Fruit fly (Drosophila melanogaster) whole organism, larva: ENCODE results near the gene Cdep.

Experiments used
- noc ChIP-seq: fragments of 200-800 bp; sonication (Bioruptor generic); optimal IDR thresholded peaks from 3 replicates; lab custom pipeline; 2019; ENCODE audit warnings: missing biosample characterization, mild to moderate bottlenecking, missing genetic modification characterization, moderate library complexity

Gene Cdep

DNA sequence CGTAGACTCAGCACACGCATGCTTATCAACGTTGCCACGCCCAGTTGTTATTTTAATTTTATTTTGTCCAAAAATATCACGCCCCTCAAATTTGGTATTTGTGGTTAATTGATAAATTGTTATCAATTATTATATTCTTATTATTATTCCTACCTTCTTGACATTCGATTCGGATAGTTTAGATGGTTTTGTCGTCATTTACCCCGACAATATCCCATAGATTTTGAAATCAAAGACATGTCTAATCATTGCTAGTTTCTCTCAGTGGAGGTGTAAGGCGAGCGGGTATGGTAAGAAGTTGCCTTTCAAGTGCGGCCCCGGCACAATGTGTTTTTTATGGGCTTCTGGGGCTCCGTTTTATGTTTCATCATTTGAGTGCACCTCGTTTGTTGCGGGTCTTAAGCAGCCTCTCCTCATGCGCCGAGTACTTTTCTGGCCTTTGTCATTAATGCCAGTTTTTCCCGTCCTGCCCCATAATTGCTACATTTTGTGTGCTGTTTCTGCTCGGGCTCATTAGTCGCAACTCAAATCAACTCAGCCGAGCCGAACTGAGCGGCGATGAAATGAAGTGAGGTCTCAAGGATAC, 68.9 kb downstream of the Cdep start:
- no peak for TF ChIP-seq noc

DNA sequence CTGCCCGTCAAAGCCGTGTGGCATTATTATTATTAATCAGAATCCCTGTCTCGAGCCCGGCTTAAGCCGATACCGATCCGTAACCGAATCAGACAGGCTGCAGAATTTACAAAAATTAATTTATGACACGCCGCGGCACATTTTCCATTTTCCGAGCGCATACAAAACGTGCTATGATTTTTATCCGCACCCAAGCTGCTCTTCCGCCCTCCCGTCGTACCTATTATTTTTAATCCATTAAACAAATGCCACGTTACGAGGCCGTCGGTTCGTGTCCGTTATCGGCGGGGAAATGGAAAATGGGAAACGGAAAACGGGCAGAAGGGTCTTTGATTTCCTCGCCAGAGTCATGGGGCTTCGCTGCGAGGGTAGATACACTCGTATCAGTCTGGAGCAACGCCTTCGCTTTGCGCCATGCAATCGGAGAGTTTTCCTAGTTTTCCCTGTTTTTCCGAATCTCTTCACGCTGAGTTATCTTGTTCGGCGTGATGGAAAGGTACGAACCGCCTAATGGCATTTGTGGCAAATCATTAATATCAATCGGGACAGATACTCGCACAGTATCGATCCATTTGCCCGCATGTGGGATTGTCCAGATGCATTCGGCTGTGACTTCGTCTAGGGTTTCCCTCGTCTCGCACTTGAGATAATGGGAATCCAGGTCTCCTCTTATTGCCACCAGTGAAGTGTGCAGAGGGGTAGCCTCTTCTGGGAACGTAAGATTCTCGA, 69.9 kb downstream of the Cdep start:
- no peak for TF ChIP-seq noc

DNA sequence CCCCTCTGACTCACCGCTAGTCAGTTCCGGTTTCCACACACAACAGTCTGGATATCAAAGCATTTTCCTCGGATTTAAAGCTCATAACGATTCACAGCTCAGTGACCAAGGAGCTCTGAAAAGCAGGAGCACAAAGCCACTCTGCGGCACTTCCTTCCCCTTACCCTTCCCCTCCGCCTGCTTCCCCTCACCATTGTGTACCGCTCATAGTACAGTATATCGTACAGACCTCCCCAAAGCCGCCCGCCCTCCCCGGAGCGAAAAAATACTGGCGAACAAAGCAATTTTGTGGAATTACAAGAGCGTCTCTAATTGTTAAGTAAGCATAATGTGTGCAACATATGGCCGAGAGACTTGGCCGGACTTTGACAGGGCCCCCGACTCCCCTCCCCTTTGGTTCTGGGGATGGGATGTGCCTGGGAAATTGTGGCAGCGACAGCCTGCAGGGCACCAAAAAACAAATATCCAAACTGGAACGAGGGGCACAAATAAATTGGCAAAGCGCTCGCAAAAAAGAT, 70.8 kb downstream of the Cdep start:
- no peak for TF ChIP-seq noc

DNA sequence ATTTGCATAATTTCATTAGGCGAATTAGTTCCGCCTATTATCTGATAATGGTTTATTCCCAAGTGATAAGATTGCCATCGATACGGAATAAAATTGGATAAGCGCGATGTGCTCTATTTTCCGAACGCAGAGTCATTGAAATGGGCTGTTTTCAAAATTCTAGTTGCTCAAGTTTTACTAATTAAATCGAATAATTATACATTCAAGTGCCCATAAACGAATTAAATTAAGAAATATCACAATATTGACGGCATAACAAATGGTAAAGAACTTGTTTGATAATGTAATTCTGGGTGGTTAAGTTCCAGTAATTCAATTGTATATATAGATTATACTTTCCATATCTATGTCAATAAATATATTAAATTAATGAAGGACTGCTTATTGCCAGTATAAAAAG, 73.8 kb downstream of the Cdep start, which contains the start of gene CG14662:
Gene CG14662 (minus strand): TSS at position 101 of the 400 bp plus-strand sequence.
- TF ChIP-seq noc: no peak

DNA sequence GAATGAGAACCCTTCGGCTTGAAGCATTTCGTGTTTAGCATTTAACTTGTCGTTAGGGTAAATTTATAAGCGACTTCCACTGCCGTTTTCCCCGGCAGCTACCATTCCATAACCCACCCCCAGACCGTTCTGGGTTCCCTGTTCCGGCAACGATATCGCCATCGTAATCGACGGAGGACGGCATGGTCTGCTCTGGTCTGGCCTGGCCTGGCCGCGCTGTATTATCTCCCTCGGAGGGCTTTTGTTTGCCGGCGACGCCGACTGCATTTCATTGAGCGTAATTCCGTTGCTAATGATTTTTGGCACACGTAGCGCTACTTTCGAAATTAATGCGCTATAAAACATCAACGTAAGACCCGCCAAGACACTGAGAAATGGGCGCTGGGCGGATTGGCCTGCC, 74.3 kb downstream of the Cdep start:
- no peak for TF ChIP-seq noc

DNA sequence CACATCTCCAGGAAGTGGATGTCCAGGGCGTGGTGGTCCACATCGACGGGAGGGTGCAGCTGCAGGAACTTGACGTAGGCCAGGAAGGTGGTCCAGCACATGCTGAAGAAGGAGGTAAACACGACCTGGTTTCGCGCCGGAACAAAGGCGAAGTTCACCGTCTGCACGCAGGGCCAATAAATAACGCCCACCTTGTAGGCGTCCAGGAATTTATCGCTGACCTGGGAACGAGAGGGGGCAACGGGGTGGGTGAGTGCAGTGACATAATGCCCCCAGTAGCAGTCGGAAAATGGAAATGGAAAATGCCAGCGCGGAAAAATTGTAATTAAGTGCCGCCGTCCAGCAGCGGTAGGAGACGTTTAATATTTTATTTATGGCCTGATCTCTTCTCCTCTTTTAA, 76.3 kb downstream of the Cdep start:
- no peak for TF ChIP-seq noc

DNA sequence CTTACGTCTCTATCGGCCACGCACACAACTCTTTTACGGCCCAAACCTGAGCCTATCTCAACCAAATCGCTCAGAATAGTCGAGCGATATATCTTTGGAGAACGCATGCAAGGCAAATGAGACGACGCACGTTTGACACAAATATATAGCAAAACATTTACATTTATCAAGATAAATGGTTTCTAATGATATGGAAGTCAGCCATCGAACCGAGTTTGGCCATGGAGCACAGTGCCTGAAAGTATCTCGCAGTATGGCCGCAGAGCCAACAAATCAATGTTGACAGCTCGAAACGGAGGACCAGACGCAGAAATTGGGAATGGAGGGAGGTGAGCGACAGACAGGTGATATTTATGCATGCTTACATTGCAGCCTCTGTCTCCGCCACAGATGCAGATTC, 77.1 kb downstream of the Cdep start:
- TF ChIP-seq noc: no peak

DNA sequence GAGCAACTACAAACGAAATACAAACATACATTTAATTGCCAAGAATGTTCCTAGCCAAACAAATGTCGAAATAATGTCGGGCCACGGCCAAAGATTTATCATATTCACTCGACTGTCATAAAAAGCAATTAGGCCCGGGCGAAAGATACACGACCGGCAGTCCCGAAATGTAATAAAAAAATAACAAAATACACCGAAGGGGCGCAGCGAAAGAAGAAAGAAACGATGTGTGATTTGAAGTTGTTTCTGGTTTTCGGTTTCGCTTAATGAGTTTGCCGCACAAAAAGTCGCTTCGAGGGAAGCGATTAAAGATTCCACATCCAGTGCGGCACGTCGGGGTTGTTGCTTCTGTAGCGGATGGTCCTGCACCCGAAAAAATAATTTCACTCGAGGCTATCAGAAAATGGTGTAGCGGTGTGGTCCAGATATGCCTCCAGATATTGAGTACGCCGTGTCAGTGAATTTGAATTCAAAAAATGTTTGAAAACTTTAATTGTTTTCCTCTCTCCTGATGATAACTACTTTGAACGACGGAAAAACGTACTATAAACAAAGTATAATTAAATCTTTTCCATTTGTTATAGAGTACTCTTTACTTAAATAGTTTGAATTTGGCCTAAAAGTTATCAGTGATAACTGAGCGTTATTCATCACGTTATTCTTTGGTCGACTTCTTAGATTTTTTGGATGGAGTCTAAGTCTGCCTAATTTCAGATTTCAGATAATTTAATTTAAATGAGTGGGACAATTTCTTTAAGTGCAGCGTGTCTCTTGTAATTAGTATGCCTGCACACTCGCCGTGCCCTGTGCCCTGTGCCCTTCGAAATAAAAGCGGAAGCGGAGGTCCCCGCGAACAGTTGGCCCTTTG, 79.0 kb downstream of the Cdep start:
- TF ChIP-seq noc: no peak

DNA sequence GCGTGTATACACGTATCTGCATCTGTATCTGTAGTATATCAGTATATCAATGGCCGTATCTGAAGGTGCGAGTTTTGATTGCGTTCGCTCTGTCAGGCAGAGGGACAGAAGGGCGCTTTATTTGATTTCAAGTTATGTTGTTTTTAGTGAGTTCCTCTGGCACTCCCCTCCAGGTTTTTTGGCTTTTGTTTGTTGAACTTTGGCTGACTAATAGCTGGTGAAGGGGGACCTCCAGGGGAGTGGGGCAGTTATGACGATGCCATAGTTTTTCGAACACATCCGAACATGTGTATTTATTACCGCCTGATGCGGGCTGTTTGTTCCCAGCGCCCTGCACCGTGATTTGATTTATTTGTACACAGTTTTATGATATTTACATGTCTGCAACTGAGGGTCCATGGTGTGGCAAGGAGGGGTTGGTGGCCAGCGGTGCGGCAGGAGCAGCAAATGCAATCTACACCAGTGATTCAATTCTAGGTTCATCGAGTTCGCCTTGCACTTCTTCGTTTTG, 81.9 kb downstream of the Cdep start:
- no peak for TF ChIP-seq noc

DNA sequence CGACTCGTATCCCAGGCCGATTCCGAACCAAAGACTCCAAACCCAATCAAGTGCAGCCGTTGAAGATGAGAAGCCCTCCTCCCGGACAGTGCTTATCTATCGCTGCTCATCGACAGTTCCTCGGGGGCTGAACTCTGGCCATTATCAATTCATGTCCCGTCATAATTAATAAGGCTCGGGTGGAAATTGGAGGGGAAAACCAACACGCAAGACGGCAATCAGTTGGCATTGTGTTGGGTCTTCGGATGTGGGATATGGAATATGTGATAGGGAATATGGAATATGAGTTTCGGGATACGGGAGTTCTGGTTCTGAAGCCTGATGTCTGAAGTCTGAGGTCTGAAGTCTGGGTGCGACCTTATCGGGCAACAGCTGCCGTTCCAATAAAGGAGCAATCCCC, 83.0 kb downstream of the Cdep start:
- TF ChIP-seq noc: no peak

DNA sequence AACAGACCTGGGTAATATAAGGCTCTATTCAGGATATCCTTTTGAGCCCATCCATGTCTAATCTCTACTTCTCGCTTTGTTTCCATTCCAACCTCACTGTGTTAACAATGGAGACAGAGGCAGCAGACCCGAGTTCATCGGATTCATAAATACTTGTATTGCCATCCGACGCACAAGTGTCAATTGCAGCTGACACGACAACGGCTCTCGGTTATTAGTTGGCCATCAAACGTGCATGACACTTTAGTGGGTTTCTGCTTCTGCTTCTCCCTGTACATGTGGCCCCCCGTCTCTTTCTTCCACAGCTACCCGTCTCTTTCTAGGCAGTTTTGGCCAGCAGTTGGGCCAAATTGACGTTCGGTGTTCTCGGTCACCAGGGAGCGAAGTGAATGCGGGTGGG, 84.3 kb downstream of the Cdep start:
- no peak for TF ChIP-seq noc
